Worm (Caenorhabditis elegans): ENCODE data around the gene gcna-1.

gcna-1 gene

ce11 chrIII:5988010-5988409, 20.9 kb downstream of the gcna-1 start:
- TF ChIP-seq sup-37 (GFP tag; optimal IDR thresholded peaks at IDR 0.05) (no peak), isw-1 (GFP tag; IDR thresholded peaks at IDR 0.05) (no peak; the same call in 1 of the 2 replicates), tlp-1 (tag; optimal IDR thresholded peaks at IDR 0.05) (no peak), egl-27 (tag; optimal IDR thresholded peaks at IDR 0.05) (no peak), Y116A8C.19 (tag; optimal IDR thresholded peaks at IDR 0.05; ENCODE audit: borderline replicate concordance) (no peak), C16A3.4 (tag; optimal IDR thresholded peaks at IDR 0.05) (no peak), lin-35 (GFP tag; optimal IDR thresholded peaks at IDR 0.05) (peak in 1 of 2 experiments; percentile 4), zag-1 (tag; optimal IDR thresholded peaks at IDR 0.05) (no peak), swsn-7 (tag; optimal IDR thresholded peaks at IDR 0.05) (no peak), dpl-1 (GFP tag; optimal IDR thresholded peaks at IDR 0.05) (no peak), mab-9 (GFP tag; IDR thresholded peaks at IDR 0.05) (no peak), xbp-1 (tag; optimal IDR thresholded peaks at IDR 0.05) (no peak), nhr-19 (GFP tag; conservative IDR thresholded peaks at IDR 0.05) (0 out of 2 replicates have a peak, but pooled peaks have one; percentile 12), unc-86 (tag; optimal IDR thresholded peaks at IDR 0.05) (no peak), nhr-77 (tag; optimal IDR thresholded peaks at IDR 0.05) (no peak), ceh-90 (tag; optimal IDR thresholded peaks at IDR 0.05) (no peak), nhr-90 (tag; optimal IDR thresholded peaks at IDR 0.05; ENCODE audit: poor library complexity) (no peak), blmp-1 (tag; optimal IDR thresholded peaks at IDR 0.05) (no peak), ceh-63 (GFP tag; optimal IDR thresholded peaks at IDR 0.05) (no peak), dsc-1 (tag; optimal IDR thresholded peaks at IDR 0.05) (no peak), pqm-1 (tag; optimal IDR thresholded peaks at IDR 0.05) (no peak), efl-1 (optimal IDR thresholded peaks at IDR 0.05) (no peak), efl-1 (GFP tag; optimal IDR thresholded peaks at IDR 0.05 in 1 of 2) (no peak), snpc-4 (tag; optimal IDR thresholded peaks at IDR 0.05) (no peak), lir-3 (tag; optimal IDR thresholded peaks at IDR 0.05; ENCODE audit: poor library complexity) (no peak), rnt-1 (tag; optimal IDR thresholded peaks at IDR 0.05) (peak; percentile 28), grh-1 (GFP tag; IDR thresholded peaks at IDR 0.05) (no peak), ceh-88 (GFP tag; IDR thresholded peaks at IDR 0.05) (no peak), pag-3 (tag; optimal IDR thresholded peaks at IDR 0.05; ENCODE audit: borderline replicate concordance, insufficient read depth) (no peak), nhr-20 (tag; optimal IDR thresholded peaks at IDR 0.05) (no peak), aha-1 (tag; optimal IDR thresholded peaks at IDR 0.05) (no peak), nhr-76 (tag; optimal IDR thresholded peaks at IDR 0.05) (no peak), unc-62 (GFP tag; optimal IDR thresholded peaks at IDR 0.05) (no peak), egl-13 (tag; optimal IDR thresholded peaks at IDR 0.05) (peak; percentile 9), ama-1 (optimal IDR thresholded peaks at IDR 0.05) (no peak), fkh-10 (GFP tag; optimal IDR thresholded peaks at IDR 0.05) (no peak), fkh-4 (tag; optimal IDR thresholded peaks at IDR 0.05; ENCODE audit: borderline replicate concordance) (no peak), sox-4 (tag; optimal IDR thresholded peaks at IDR 0.05) (no peak), sptf-1 (tag; optimal IDR thresholded peaks at IDR 0.05) (no peak), mep-1 (tag; optimal IDR thresholded peaks at IDR 0.05) (peak; percentile 15), lin-14 (GFP tag; optimal IDR thresholded peaks at IDR 0.05) (peak; percentile 50), efl-3 (GFP tag; optimal IDR thresholded peaks at IDR 0.05) (no peak), vab-15 (tag; optimal IDR thresholded peaks at IDR 0.05) (no peak), ets-5 (GFP tag; IDR thresholded peaks at IDR 0.05) (no peak), nhr-237 (tag; optimal IDR thresholded peaks at IDR 0.05) (no peak), mef-2 (tag; optimal IDR thresholded peaks at IDR 0.05) (no peak), nhr-47 (tag; optimal IDR thresholded peaks at IDR 0.05) (no peak), unc-98 (GFP tag; IDR thresholded peaks at IDR 0.05) (no peak), alr-1 (tag; optimal IDR thresholded peaks at IDR 0.05; ENCODE audit: borderline replicate concordance) (no peak), fos-1 (tag; optimal IDR thresholded peaks at IDR 0.05) (no peak), snu-23 (GFP tag; optimal IDR thresholded peaks at IDR 0.05) (no peak), lsy-2 (tag; optimal IDR thresholded peaks at IDR 0.05) (peak in 1 of 2 experiments; percentile 16), fkh-8 (tag; optimal IDR thresholded peaks at IDR 0.05) (no peak), nhr-71 (tag; optimal IDR thresholded peaks at IDR 0.05) (peak; percentile 7)
